Worm (Caenorhabditis elegans) whole organism, L4/young adult: ENCODE results near the gene nlp-63.

Experiments used
- W03F9.2 ChIP-seq: fragments of 150-350 bp; optimal IDR thresholded peaks from 2 replicates; lab custom pipeline; 2014; ENCODE audit warnings: missing biosample characterization, missing genetic modification characterization
- dao-5 ChIP-seq: sonication (generic microtip); optimal IDR thresholded peaks from 2 replicates; lab custom pipeline; 2016; ENCODE audit warnings: missing genotype, missing genetic modification characterization, moderate library complexity, missing compliant biosample characterization

DNA sequence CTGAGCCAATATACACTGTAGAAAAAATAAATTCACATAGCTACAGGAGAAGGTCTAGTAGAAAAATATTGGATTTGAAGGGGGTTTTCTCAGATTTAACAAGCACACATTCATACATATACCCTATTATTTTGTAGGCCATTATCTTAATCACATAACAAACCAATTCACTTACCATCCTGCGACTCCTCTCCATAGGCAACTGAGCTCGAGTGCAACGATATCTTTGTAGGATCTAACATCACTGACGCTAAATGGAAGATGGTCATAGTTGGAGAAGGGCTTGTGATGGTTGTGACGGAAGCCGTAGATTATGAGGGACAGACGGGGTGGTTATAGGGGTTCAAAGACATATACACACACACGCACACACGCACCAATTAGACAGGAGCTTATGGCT, 8.9 kb downstream of the nlp-63 start:
- no peak for TF ChIP-seq W03F9.2 (tag; lab: Kevin White, UChicago)
- TF ChIP-seq dao-5 (tag; lab: Kevin White, UChicago) = no peak
